Fruit fly (Drosophila melanogaster): ENCODE measurements around the gene Tcs6.

- no peak for TF ChIP-seq toe (GFP tag; optimal IDR thresholded peaks at IDR 0.05)
- TF ChIP-seq ovo (GFP tag; optimal IDR thresholded peaks at IDR 0.05): no peak
- no peak for TF ChIP-seq tj (GFP tag; optimal IDR thresholded peaks at IDR 0.05)
- TF ChIP-seq CG7101 (tag; optimal IDR thresholded peaks at IDR 0.05): no peak
- no peak for TF ChIP-seq cnc (optimal IDR thresholded peaks at IDR 0.05)
- TF ChIP-seq pad (GFP tag; optimal IDR thresholded peaks at IDR 0.05): no peak
- TF ChIP-seq CG7045 (GFP tag; optimal IDR thresholded peaks at IDR 0.05): no peak
- no peak for TF ChIP-seq Mnt (GFP tag; optimal IDR thresholded peaks at IDR 0.05)
- TF ChIP-seq bab1 (GFP tag; optimal IDR thresholded peaks at IDR 0.05): no peak
These were observed 37.5 kb upstream of the Tcs6 start for dm6 chr3R:26095551-26095950.
